Fruit fly (Drosophila melanogaster): Measurements from ENCODE around the gene hzg.

Gene hzg

dm6 chr3L:15979240-15979639, 25.3 kb downstream of the hzg start:
- TF ChIP-seq cg (GFP tag; optimal IDR thresholded peaks at IDR 0.05) (no peak), ken (GFP tag; IDR thresholded peaks at IDR 0.05) (no peak), Pdp1 (GFP tag; optimal IDR thresholded peaks at IDR 0.05) (peak in 1 of 2 experiments; percentile 8), CG7963 (GFP tag; IDR thresholded peaks at IDR 0.05; ENCODE audit: partially characterized antibody) (0 out of 3 replicates have a peak, but pooled peaks have one; percentile 19), Hr78 (GFP tag; optimal IDR thresholded peaks at IDR 0.05) (peak in 1 of 2 experiments; percentile 16), CG8359 (GFP tag; optimal IDR thresholded peaks at IDR 0.05; ENCODE audit: borderline replicate concordance) (no peak), Eip74EF (GFP tag; optimal IDR thresholded peaks at IDR 0.05) (no peak), CG14441 (GFP tag; IDR thresholded peaks at IDR 0.05) (0 out of 2 replicates have a peak, but pooled peaks have one; percentile 10)

dm6 chr3L:15978224-15978623, 26.3 kb downstream of the hzg start, which contains the start of gene CG17028:
Gene CG17028 (plus strand): TSS chr3L:15978524.
- TF ChIP-seq sr (GFP tag; IDR thresholded peaks at IDR 0.05) (no peak), Atf3 (GFP tag; optimal IDR thresholded peaks at IDR 0.05) (no peak), CG3065 (GFP tag; optimal IDR thresholded peaks at IDR 0.05) (no peak), CG9876 (GFP tag; optimal IDR thresholded peaks at IDR 0.05) (no peak), CG4282 (GFP tag; optimal IDR thresholded peaks at IDR 0.05) (no peak), Sry-β (GFP tag; optimal IDR thresholded peaks at IDR 0.05) (no peak), sim (GFP tag; IDR thresholded peaks at IDR 0.05) (no peak), CG14965 (GFP tag; optimal IDR thresholded peaks at IDR 0.05; ENCODE audit: borderline replicate concordance) (no peak), CG10462 (GFP tag; optimal IDR thresholded peaks at IDR 0.05) (no peak), abd-A (tag; optimal IDR thresholded peaks at IDR 0.05) (no peak), mirr (GFP tag; optimal IDR thresholded peaks at IDR 0.05) (peak; percentile 66), exex (tag; optimal IDR thresholded peaks at IDR 0.05) (peak; percentile 48), pb (GFP tag; optimal IDR thresholded peaks at IDR 0.05) (no peak), bowl (GFP tag; IDR thresholded peaks at IDR 0.05) (no peak), CG6854 (GFP tag; optimal IDR thresholded peaks at IDR 0.05) (no peak), CG10654 (GFP tag; optimal IDR thresholded peaks at IDR 0.05) (no peak), gce (GFP tag; IDR thresholded peaks at IDR 0.05) (no peak), CG1603 (tag; optimal IDR thresholded peaks at IDR 0.05) (no peak), CG34376 (GFP tag; optimal IDR thresholded peaks at IDR 0.05) (no peak), Atf-2 (GFP tag; optimal IDR thresholded peaks at IDR 0.05) (no peak), sd (tag; optimal IDR thresholded peaks at IDR 0.05) (peak; percentile 22), HLH3B (GFP tag; IDR thresholded peaks at IDR 0.05) (no peak), Sin3A (optimal IDR thresholded peaks at IDR 0.05) (no peak), ci (GFP tag; IDR thresholded peaks at IDR 0.05) (no peak), CG34422 (GFP tag; IDR thresholded peaks at IDR 0.05) (no peak)

dm6 chr3L:15977565-15977964, 27.0 kb downstream of the hzg start:
- TF ChIP-seq Drgx (GFP tag; IDR thresholded peaks at IDR 0.05): peak; percentile 55
- no peak for TF ChIP-seq CG4360 (GFP tag; IDR thresholded peaks at IDR 0.05)
- no peak for TF ChIP-seq Nf-YA (GFP tag; IDR thresholded peaks at IDR 0.05)
- peak; percentile 79 for TF ChIP-seq vvl (GFP tag; IDR thresholded peaks at IDR 0.05)
- no peak for TF ChIP-seq Nf-YB (GFP tag; optimal IDR thresholded peaks at IDR 0.05)
- TF ChIP-seq tin (GFP tag; optimal IDR thresholded peaks at IDR 0.05): peak; percentile 30
- no peak for TF ChIP-seq Mad (GFP tag; optimal IDR thresholded peaks at IDR 0.05)
- TF ChIP-seq dysf (GFP tag; IDR thresholded peaks at IDR 0.05): peak; percentile 76
- no peak for TF ChIP-seq CG16863 (GFP tag; optimal IDR thresholded peaks at IDR 0.05)
- peak; percentile 41 for TF ChIP-seq CG8924 (tag; optimal IDR thresholded peaks at IDR 0.05)
- TF ChIP-seq CG3838 (GFP tag; optimal IDR thresholded peaks at IDR 0.05): no peak
- peak; percentile 32 for TF ChIP-seq CG5245 (GFP tag; optimal IDR thresholded peaks at IDR 0.05)
- no peak for TF ChIP-seq sr (GFP tag; IDR thresholded peaks at IDR 0.05)
- TF ChIP-seq Gsc (GFP tag; IDR thresholded peaks at IDR 0.05): 0 out of 2 replicates have a peak, but pooled peaks have one; percentile 22
- TF ChIP-seq ap (GFP tag; IDR thresholded peaks at IDR 0.05): no peak
- TF ChIP-seq Stat92E (GFP tag; optimal IDR thresholded peaks at IDR 0.05): no peak
- no peak for TF ChIP-seq Hey (tag; optimal IDR thresholded peaks at IDR 0.05)
- TF ChIP-seq Meics (GFP tag; optimal IDR thresholded peaks at IDR 0.05): peak; percentile 50
- peak; percentile 58 for TF ChIP-seq slbo (GFP tag; IDR thresholded peaks at IDR 0.05)
